Worm (Caenorhabditis elegans) whole organism, young adult: ENCODE results near the gene rfp-1.
"Not testable (repeated sequence)": the region's sequence is repeated elsewhere in the genome, so short reads cannot be mapped to it uniquely, and the experiment has no call there.

Source experiments
- D2030.7 ChIP-seq: fragments of 200-800 bp; sonication (Bioruptor generic); IDR thresholded peaks from 2 replicates; pipeline ENCODE4 v1.3.6; 2022; ENCODE audit warnings: missing genetic modification reagents, missing genetic modification characterization, missing compliant biosample characterization
- F33H1.4 ChIP-seq: fragments of 200-800 bp; sonication (Bioruptor generic); IDR thresholded peaks from 2 replicates; pipeline ENCODE4 v1.3.6; 2022; ENCODE audit warnings: missing genetic modification reagents, missing genetic modification characterization, missing compliant biosample characterization
- F39B2.1 ChIP-seq: fragments of 200-800 bp; sonication (Bioruptor generic); IDR thresholded peaks from 2 replicates; pipeline ENCODE4 v1.3.6; 2022; ENCODE audit warnings: missing genetic modification reagents, missing genetic modification characterization, missing compliant biosample characterization
- F49E8.2 ChIP-seq: sonication (generic microtip); optimal IDR thresholded peaks from 3 replicates; lab custom pipeline; 2017; ENCODE audit warnings: missing genetic modification characterization, mild to moderate bottlenecking, missing compliant biosample characterization, antibody characterized with exemption, moderate library complexity; ENCODE audit not compliant: insufficient read depth
- K12H6.12 ChIP-seq: fragments of 200-800 bp; sonication (Bioruptor generic); optimal IDR thresholded peaks from 2 replicates; lab custom pipeline; 2018; ENCODE audit warnings: mild to moderate bottlenecking, missing genetic modification characterization, missing compliant biosample characterization
- T26A5.8 ChIP-seq: sonication (generic microtip); optimal IDR thresholded peaks from 2 replicates; lab custom pipeline; 2016; ENCODE audit warnings: missing genetic modification characterization, missing compliant biosample characterization
- Y53G8AR.9 ChIP-seq: fragments of 200-800 bp; sonication (Bioruptor generic); conservative IDR thresholded peaks from 2 replicates; pipeline ENCODE4 v1.3.6; 2022; ENCODE audit warnings: missing genetic modification reagents, missing genetic modification characterization, missing compliant biosample characterization
- aptf-3 ChIP-seq: fragments of 200-800 bp; sonication (Bioruptor generic); IDR thresholded peaks from 2 replicates; pipeline ENCODE4 v1.3.6; 2022; ENCODE audit warnings: missing genetic modification characterization, missing compliant biosample characterization
- atf-7 ChIP-seq: sonication (generic microtip); optimal IDR thresholded peaks from 2 replicates; lab custom pipeline; 2017; ENCODE audit warnings: mild to moderate bottlenecking, missing genetic modification characterization, missing compliant biosample characterization
- attf-3 ChIP-seq: fragments of 200-800 bp; sonication (Bioruptor generic); conservative IDR thresholded peaks from 2 replicates; pipeline ENCODE4 v1.3.6; 2022; ENCODE audit warnings: missing genetic modification reagents, missing genetic modification characterization, missing compliant biosample characterization
- attf-5 ChIP-seq: fragments of 200-800 bp; sonication (Bioruptor generic); optimal IDR thresholded peaks from 2 replicates; lab custom pipeline; 2018; ENCODE audit warnings: mild to moderate bottlenecking, missing genetic modification characterization, missing compliant biosample characterization
- bed-2 ChIP-seq: fragments of 200-800 bp; sonication (Bioruptor generic); IDR thresholded peaks from 2 replicates; pipeline ENCODE4 v1.3.6; 2022; ENCODE audit warnings: missing genetic modification reagents, missing genetic modification characterization, missing compliant biosample characterization
- cebp-1 ChIP-seq, 2 experiments: fragments of 200-800 bp in 1 of 2; sonication (Bioruptor generic) in 1 of 2; sonication (generic microtip) in 1 of 2; IDR thresholded peaks in 1 of 2; optimal IDR thresholded peaks in 1 of 2; 2 replicates each; pipeline versions ENCODE4 v1.3.6 to Lab custom; 2017 to 2022; ENCODE audit warnings: missing compliant biosample characterization in 2 of 2, missing genetic modification characterization in 2 of 2, mild to moderate bottlenecking in 1 of 2, missing genetic modification reagents in 1 of 2, moderate library complexity in 1 of 2
- ceh-100 ChIP-seq: fragments of 200-800 bp; sonication (Bioruptor generic); IDR thresholded peaks from 2 replicates; pipeline ENCODE4 v1.3.6; 2022; ENCODE audit warnings: missing genetic modification reagents, missing genetic modification characterization, missing compliant biosample characterization
- ceh-40 ChIP-seq: fragments of 200-800 bp; sonication (Bioruptor generic); IDR thresholded peaks from 2 replicates; pipeline ENCODE4 v1.3.6; 2022; ENCODE audit warnings: missing genetic modification characterization, missing compliant biosample characterization
- ceh-58 ChIP-seq: fragments of 200-800 bp; sonication (Bioruptor generic); IDR thresholded peaks from 2 replicates; pipeline ENCODE4 v1.3.6; 2022; ENCODE audit warnings: missing genetic modification characterization, missing compliant biosample characterization
- ceh-79 ChIP-seq: sonication (generic microtip); optimal IDR thresholded peaks from 2 replicates; lab custom pipeline; 2017; ENCODE audit warnings: mild to moderate bottlenecking, missing genetic modification characterization, missing compliant biosample characterization
- die-1 ChIP-seq: sonication (generic microtip); optimal IDR thresholded peaks from 2 replicates; lab custom pipeline; 2016; ENCODE audit warnings: missing genotype, mild to moderate bottlenecking, missing genetic modification characterization, missing compliant biosample characterization
- dox-1 ChIP-seq: fragments of 200-800 bp; sonication (Bioruptor generic); IDR thresholded peaks from 2 replicates; pipeline ENCODE4 v1.3.6; 2022; ENCODE audit warnings: missing genetic modification reagents, missing genetic modification characterization, missing compliant biosample characterization
- egrh-3 ChIP-seq: fragments of 200-800 bp; sonication (Bioruptor generic); IDR thresholded peaks from 2 replicates; pipeline ENCODE4 v1.3.6; 2022; ENCODE audit warnings: missing genetic modification reagents, missing genetic modification characterization, missing compliant biosample characterization
- ekl-4 ChIP-seq: fragments of 200-800 bp; sonication (Bioruptor generic); IDR thresholded peaks from 2 replicates; pipeline ENCODE4 v1.3.6; 2022; ENCODE audit warnings: missing genetic modification reagents, missing genetic modification characterization, missing compliant biosample characterization
- ets-4 ChIP-seq: fragments of 200-800 bp; sonication (Bioruptor generic); optimal IDR thresholded peaks from 2 replicates; lab custom pipeline; 2018; ENCODE audit warnings: mild to moderate bottlenecking, missing genetic modification characterization, missing compliant biosample characterization
- hmg-1.2 ChIP-seq: fragments of 200-800 bp; sonication (Bioruptor generic); IDR thresholded peaks from 2 replicates; pipeline ENCODE4 v1.3.6; 2022; ENCODE audit warnings: missing genetic modification reagents, missing genetic modification characterization, missing compliant biosample characterization
- hrde-1 ChIP-seq: sonication (generic microtip); optimal IDR thresholded peaks from 2 replicates; lab custom pipeline; 2016; ENCODE audit warnings: missing genetic modification characterization, mild to moderate bottlenecking, missing compliant biosample characterization, moderate library complexity, missing genotype, missing genetic modification reagents, borderline replicate concordance
- hsf-1 ChIP-seq: fragments of 200-800 bp; sonication (Bioruptor generic); IDR thresholded peaks from 2 replicates; pipeline ENCODE4 v1.3.6; 2022; ENCODE audit warnings: missing genetic modification reagents, missing genetic modification characterization, missing compliant biosample characterization
- let-526 ChIP-seq: fragments of 200-800 bp; sonication (Bioruptor generic); IDR thresholded peaks from 2 replicates; pipeline ENCODE4 v1.3.6; 2022; ENCODE audit warnings: missing genetic modification reagents, missing genetic modification characterization, missing compliant biosample characterization
- lin-35 ChIP-seq, 3 experiments: fragments of 150-350 bp in 2 of 3; sonication (generic microtip) in 1 of 3; optimal IDR thresholded peaks; 2 replicates each; lab custom pipeline; 2014 to 2018; ENCODE audit warnings: missing biosample characterization in 3 of 3, missing genetic modification characterization in 3 of 3, missing genetic modification reagents in 3 of 3
- madf-6 ChIP-seq: fragments of 200-800 bp; sonication (Bioruptor generic); IDR thresholded peaks from 2 replicates; pipeline ENCODE4 v1.3.6; 2022; ENCODE audit warnings: missing genetic modification reagents, missing genetic modification characterization, missing compliant biosample characterization
- madf-8 ChIP-seq: fragments of 200-800 bp; sonication (Bioruptor generic); conservative IDR thresholded peaks from 2 replicates; pipeline ENCODE4 v1.3.6; 2022; ENCODE audit warnings: missing genetic modification reagents, missing genetic modification characterization, missing compliant biosample characterization
- mcd-1 ChIP-seq: fragments of 200-800 bp; sonication (Bioruptor generic); IDR thresholded peaks from 2 replicates; pipeline ENCODE4 v1.3.6; 2022; ENCODE audit warnings: missing genetic modification reagents, missing genetic modification characterization, missing compliant biosample characterization
- nhr-120 ChIP-seq: fragments of 200-800 bp; sonication (Bioruptor generic); IDR thresholded peaks from 2 replicates; pipeline ENCODE4 v1.3.6; 2022; ENCODE audit warnings: missing genetic modification characterization, missing compliant biosample characterization
- nhr-179 ChIP-seq: sonication (generic microtip); optimal IDR thresholded peaks from 2 replicates; lab custom pipeline; 2016; ENCODE audit warnings: mild to moderate bottlenecking, missing genetic modification characterization, missing compliant biosample characterization
- pbrm-1 ChIP-seq: fragments of 200-800 bp; sonication (Bioruptor generic); IDR thresholded peaks from 2 replicates; pipeline ENCODE4 v1.3.6; 2022; ENCODE audit warnings: missing genetic modification reagents, missing genetic modification characterization, missing compliant biosample characterization
- rcor-1 ChIP-seq: fragments of 200-800 bp; sonication (Bioruptor generic); IDR thresholded peaks from 2 replicates; pipeline ENCODE4 v1.3.6; 2022; ENCODE audit warnings: missing genetic modification reagents, missing genetic modification characterization, missing compliant biosample characterization
- sea-2 ChIP-seq: fragments of 200-800 bp; sonication (Bioruptor generic); IDR thresholded peaks from 2 replicates; pipeline ENCODE4 v1.3.6; 2022; ENCODE audit warnings: missing genetic modification characterization, missing compliant biosample characterization
- zim-3 ChIP-seq: sonication (generic microtip); optimal IDR thresholded peaks from 2 replicates; lab custom pipeline; 2017; ENCODE audit warnings: mild to moderate bottlenecking, missing genetic modification characterization, moderate library complexity, missing compliant biosample characterization
- ztf-25 ChIP-seq: fragments of 200-800 bp; sonication (Bioruptor generic); IDR thresholded peaks from 2 replicates; pipeline ENCODE4 v1.3.6; 2022; ENCODE audit warnings: missing genetic modification reagents, missing genetic modification characterization, missing compliant biosample characterization

Gene rfp-1

DNA sequence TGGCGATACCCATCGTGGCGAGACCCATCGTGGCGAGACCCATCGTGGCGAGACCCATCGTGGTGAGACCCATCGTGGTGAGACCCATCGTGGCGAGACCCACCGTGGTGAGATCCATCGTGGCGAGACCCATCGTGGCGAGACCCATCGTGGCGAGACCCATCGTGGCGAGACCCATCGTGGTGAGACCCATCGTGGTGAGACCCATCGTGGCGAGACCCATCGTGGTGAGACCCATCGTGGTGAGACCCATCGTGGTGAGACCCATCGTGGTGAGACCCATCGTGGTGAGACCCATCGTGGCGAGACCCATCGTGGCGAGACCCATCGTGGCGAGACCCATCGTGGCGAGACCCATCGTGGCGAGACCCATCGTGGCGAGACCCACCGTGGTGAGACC, 22.8 kb upstream of the rfp-1 start:
- TF ChIP-seq F33H1.4 (GFP tag; lab: Robert Waterston, UW): peak; percentile 30
- peak; percentile 91; the same call in 1 of the 2 replicates for TF ChIP-seq egrh-3 (GFP tag; lab: Robert Waterston, UW)

DNA sequence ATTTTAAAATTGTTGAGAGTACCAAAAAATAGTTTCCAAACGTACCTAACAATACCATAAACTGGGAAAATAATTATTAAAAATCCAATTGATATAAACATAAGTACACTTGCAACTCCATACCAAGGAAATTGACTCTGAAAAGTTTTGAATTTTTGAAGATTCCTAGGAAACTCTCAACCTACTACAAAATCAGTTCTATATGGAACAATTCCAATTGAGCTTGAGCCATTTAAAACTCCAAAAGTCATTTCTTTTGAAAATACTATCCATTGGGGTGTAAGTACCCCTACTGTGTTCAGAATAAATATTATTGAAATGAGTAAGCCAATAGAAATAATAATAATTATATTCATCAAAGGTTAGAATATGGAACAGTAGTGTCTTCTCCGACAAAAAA, 19.1 kb upstream of the rfp-1 start, which contains the start of gene clc-28:
clc-28 (minus strand) TSS at position 101 of the 400 bp plus-strand sequence.
- not testable (repeated sequence) for TF ChIP-seq nhr-179 (tag; lab: Kevin White, UChicago); bed-2; nhr-120
- TF ChIP-seq, all 124 proteins: peak for 0; not testable (repeated sequence) for 124

DNA sequence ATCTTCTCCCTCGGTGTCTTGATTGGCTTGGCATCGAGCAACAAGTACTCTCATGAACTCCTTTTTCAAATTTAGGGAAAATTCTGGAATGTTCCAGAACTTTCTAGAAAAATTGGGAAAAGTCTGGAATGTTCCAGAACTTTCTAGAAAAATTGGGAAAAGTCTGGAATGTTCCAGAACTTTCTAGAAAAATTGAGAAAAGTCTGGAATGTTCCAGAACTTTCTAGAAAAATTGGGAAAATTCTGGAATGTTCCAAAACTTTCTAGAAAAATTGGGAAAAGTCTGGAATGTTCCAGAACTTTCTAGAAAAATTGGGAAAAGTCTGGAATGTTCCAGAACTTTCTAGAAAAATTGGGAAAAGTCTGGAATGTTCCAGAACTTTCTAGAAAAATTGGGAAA, 14.1 kb upstream of the rfp-1 start, which contains the start of gene ZC262.7:
ZC262.7 (minus strand) TSS at position 54 of the 400 bp plus-strand sequence.
- peak; percentile 44 for TF ChIP-seq madf-6 (GFP tag; lab: Robert Waterston, UW)
- TF ChIP-seq egrh-3 (GFP tag; lab: Robert Waterston, UW): peak; percentile 77
- TF ChIP-seq ceh-58 (GFP tag; lab: Robert Waterston, UW): 0 out of 2 replicates have a peak, but pooled peaks have one; percentile 7
- peak; percentile 68; the same call in 1 of the 2 replicates for TF ChIP-seq F39B2.1 (GFP tag; lab: Robert Waterston, UW)
- TF ChIP-seq F33H1.4 (GFP tag; lab: Robert Waterston, UW): peak; percentile 35; the same call in 1 of the 2 replicates
- TF ChIP-seq hsf-1 (GFP tag; lab: Robert Waterston, UW): peak; percentile 99
- peak; percentile 83 for TF ChIP-seq D2030.7 (GFP tag; lab: Robert Waterston, UW)
- TF ChIP-seq rcor-1 (GFP tag; lab: Robert Waterston, UW): peak; percentile 52; the same call in 1 of the 2 replicates
- peak; percentile 85; the same call in 1 of the 2 replicates for TF ChIP-seq aptf-3 (GFP tag; lab: Robert Waterston, UW)
- TF ChIP-seq dox-1: peak; percentile 98
- peak; percentile 89 for TF ChIP-seq ceh-40 (GFP tag; lab: Robert Waterston, UW)
- peak; percentile 43; the same call in 1 of the 2 replicates for TF ChIP-seq ztf-25 (GFP tag; lab: Robert Waterston, UW)
- TF ChIP-seq madf-8 (GFP tag; lab: Robert Waterston, UW): 0 out of 2 replicates have a peak, but pooled peaks have one; percentile 15
- peak; percentile 23; the same call in 1 of the 2 replicates for TF ChIP-seq mcd-1 (GFP tag; lab: Robert Waterston, UW)
- peak; percentile 88 for TF ChIP-seq pbrm-1
- TF ChIP-seq ekl-4 (GFP tag; lab: Robert Waterston, UW): peak; percentile 55; the same call in 1 of the 2 replicates

DNA sequence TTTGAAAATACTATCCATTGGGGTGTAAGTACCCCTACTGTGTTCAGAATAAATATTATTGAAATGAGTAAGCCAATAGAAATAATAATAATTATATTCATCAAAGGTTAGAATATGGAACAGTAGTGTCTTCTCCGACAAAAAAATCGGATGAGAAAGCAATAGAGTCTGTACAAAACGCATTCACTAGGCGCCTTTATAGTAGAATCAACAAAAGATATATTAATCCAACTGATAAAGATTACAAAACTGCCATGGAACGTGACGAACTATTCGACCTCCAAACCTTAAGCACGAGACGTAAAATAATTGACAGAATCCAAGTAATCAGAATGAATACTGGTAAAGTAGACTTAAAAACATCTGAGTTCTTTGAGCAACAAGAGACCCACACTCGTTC, 10.6 kb upstream of the rfp-1 start, which contains the start of gene clc-29:
clc-29 (minus strand) TSS at position 101 of the 400 bp plus-strand sequence.
- TF ChIP-seq sea-2 (GFP tag; lab: Robert Waterston, UW); ceh-100 (GFP tag; lab: Robert Waterston, UW); F49E8.2 (tag; lab: Kevin White, UChicago): not testable (repeated sequence)

DNA sequence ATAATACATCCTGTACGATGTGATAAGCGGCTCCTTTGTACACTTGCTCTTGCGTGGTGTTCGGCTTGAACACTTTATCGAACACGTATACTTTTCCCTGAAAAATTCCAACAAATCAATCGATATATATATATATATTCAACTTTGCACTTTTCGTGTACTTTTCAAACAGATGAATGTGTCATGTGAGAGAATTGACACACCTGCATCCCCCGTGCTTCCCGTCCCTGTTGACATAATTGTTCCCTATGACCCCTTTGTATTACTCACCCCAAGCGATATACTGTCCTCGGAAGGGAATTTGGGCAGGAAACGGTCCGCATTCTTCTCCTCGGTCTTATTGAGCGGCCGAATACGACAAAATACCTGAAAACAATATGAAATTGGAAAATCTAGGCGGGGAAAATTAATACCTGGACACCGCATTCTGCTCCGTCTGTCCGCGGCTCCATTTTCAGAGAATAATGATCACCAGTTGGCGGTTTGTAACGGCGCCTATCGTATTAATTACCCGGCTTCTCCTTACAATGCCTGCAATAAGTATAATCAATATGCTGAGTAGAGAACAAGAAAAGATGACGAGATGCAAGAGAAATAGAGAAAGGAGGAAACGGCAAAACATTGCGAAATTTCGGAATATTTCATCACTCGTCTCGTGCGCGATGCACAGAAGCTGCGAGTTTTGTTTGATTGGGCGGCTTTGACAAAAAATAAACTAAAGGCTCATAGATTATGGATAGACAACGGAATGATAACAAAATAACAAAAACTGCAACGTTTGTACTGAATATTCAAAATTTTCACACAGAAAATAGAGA, 3.6 kb upstream of the rfp-1 start, which contains the start of gene unc-116:
unc-116 (minus strand) TSS at position 531 of the 818 bp plus-strand sequence.
- peak in 1 of 3 experiments; percentile 41 for TF ChIP-seq lin-35 (GFP tag; optimal IDR thresholded peaks at IDR 0.05; lab: Kevin White, UChicago)
- TF ChIP-seq ets-4 (GFP tag; lab: Kevin White, UChicago): peak; percentile 7
- peak; percentile 80 for TF ChIP-seq attf-5 (GFP tag; lab: Kevin White, UChicago)
- TF ChIP-seq atf-7 (tag; lab: Kevin White, UChicago): no peak
- TF ChIP-seq let-526: 0 out of 2 replicates have a peak, but pooled peaks have one; percentile 24
- TF ChIP-seq cebp-1 (GFP tag; IDR thresholded peaks at IDR 0.05; lab: Robert Waterston, UW): peak; percentile 99
- peak; percentile 100 for TF ChIP-seq cebp-1 (tag; optimal IDR thresholded peaks at IDR 0.05; lab: Kevin White, UChicago)
- 0 out of 2 replicates have a peak, but pooled peaks have one; percentile 7 for TF ChIP-seq dox-1
- TF ChIP-seq T26A5.8 (tag; lab: Kevin White, UChicago): no peak
- TF ChIP-seq die-1: no peak
- TF ChIP-seq ceh-79 (tag; lab: Kevin White, UChicago): peak; percentile 8
- TF ChIP-seq F33H1.4 (GFP tag; lab: Robert Waterston, UW): peak; percentile 5; the same call in 1 of the 2 replicates
- peak; percentile 34; the same call in 1 of the 2 replicates for TF ChIP-seq hmg-1.2 (GFP tag; lab: Robert Waterston, UW)
- TF ChIP-seq K12H6.12 (tag; lab: Kevin White, UChicago): peak; percentile 56
- 0 out of 2 replicates have a peak, but pooled peaks have one; percentile 10 for TF ChIP-seq attf-3 (GFP tag; lab: Robert Waterston, UW)
- no peak for TF ChIP-seq hrde-1 (tag; lab: Kevin White, UChicago)
- TF ChIP-seq Y53G8AR.9: no peak
- TF ChIP-seq zim-3 (tag; lab: Kevin White, UChicago): no peak
- TF ChIP-seq, all 124 proteins: peak for 11
